Fruit fly (Drosophila melanogaster) whole organism, embryonic: ENCODE data around the gene CG14507.

Source experiments
- Abd-B ChIP-seq: fragments of 200-800 bp; sonication (Bioruptor generic); optimal IDR thresholded peaks from 2 replicates; lab custom pipeline; 2018; ENCODE audit warnings: missing biosample characterization, mild to moderate bottlenecking, missing genetic modification characterization, moderate library complexity
- CG10147 ChIP-seq: fragments of 200-800 bp; sonication (Bioruptor generic); optimal IDR thresholded peaks from 2 replicates; lab custom pipeline; 2019; ENCODE audit warnings: missing biosample characterization, mild to moderate bottlenecking, missing genetic modification characterization, moderate library complexity
- CG12219 ChIP-seq: fragments of 200-800 bp; sonication (Bioruptor generic); optimal IDR thresholded peaks from 3 replicates; lab custom pipeline; 2018; ENCODE audit warnings: missing biosample characterization, mild to moderate bottlenecking, missing genetic modification characterization
- CG14014 ChIP-seq: fragments of 200-800 bp; sonication (Bioruptor generic); IDR thresholded peaks from 2 replicates; pipeline ENCODE4 v1.3.6; 2022; ENCODE audit warnings: missing biosample characterization, missing genetic modification characterization
- CG14710 ChIP-seq: fragments of 200-800 bp; sonication (Bioruptor generic); optimal IDR thresholded peaks from 3 replicates; lab custom pipeline; 2019; ENCODE audit warnings: missing biosample characterization, mild to moderate bottlenecking, missing genetic modification characterization, moderate library complexity
- CG15269 ChIP-seq: fragments of 200-800 bp; sonication (Bioruptor generic); optimal IDR thresholded peaks from 2 replicates; lab custom pipeline; 2018; ENCODE audit warnings: missing biosample characterization, mild to moderate bottlenecking, missing genetic modification characterization, moderate library complexity
- CG15479 ChIP-seq: fragments of 200-800 bp; sonication (Bioruptor generic); optimal IDR thresholded peaks from 3 replicates; lab custom pipeline; 2019; ENCODE audit warnings: missing biosample characterization, mild to moderate bottlenecking, missing genetic modification characterization, moderate library complexity
- CG16815 ChIP-seq: fragments of 200-800 bp; sonication (Bioruptor generic); optimal IDR thresholded peaks from 3 replicates; lab custom pipeline; 2017; ENCODE audit warnings: missing biosample characterization, mild to moderate bottlenecking, missing genetic modification characterization
- CG18476 ChIP-seq: fragments of 200-800 bp; sonication (Bioruptor generic); optimal IDR thresholded peaks from 2 replicates; lab custom pipeline; 2016; ENCODE audit warnings: missing biosample characterization, mild to moderate bottlenecking, missing genetic modification characterization
- CG2712 ChIP-seq: fragments of 200-800 bp; optimal IDR thresholded peaks from 3 replicates; lab custom pipeline; 2019; ENCODE audit warnings: missing biosample characterization, mild to moderate bottlenecking, missing genetic modification characterization, moderate library complexity
- CG3995 ChIP-seq: fragments of 200-800 bp; sonication (Bioruptor generic); optimal IDR thresholded peaks from 3 replicates; lab custom pipeline; 2016; ENCODE audit warnings: missing biosample characterization, missing genetic modification characterization
- CG4282 ChIP-seq: fragments of 200-800 bp; sonication (Bioruptor generic); optimal IDR thresholded peaks from 2 replicates; lab custom pipeline; 2016; ENCODE audit warnings: missing biosample characterization, missing genetic modification characterization
- CG6272 ChIP-seq: fragments of 200-800 bp; sonication (Bioruptor generic); IDR thresholded peaks from 2 replicates; pipeline ENCODE4 v1.3.6; 2022; ENCODE audit warnings: missing biosample characterization, missing genetic modification characterization
- CG6813 ChIP-seq: fragments of 200-800 bp; sonication (Bioruptor generic); optimal IDR thresholded peaks from 2 replicates; lab custom pipeline; 2017; ENCODE audit warnings: missing biosample characterization, missing genetic modification characterization, mild to moderate bottlenecking, moderate library complexity, missing genetic modification reagents
- CG8089 ChIP-seq: fragments of 200-800 bp; sonication (Bioruptor generic); optimal IDR thresholded peaks from 3 replicates; lab custom pipeline; 2016; ENCODE audit warnings: missing biosample characterization, missing genetic modification characterization
- CG8290 ChIP-seq, 3 experiments: fragments of 200-800 bp; sonication (Bioruptor generic); optimal IDR thresholded peaks; 2 replicates each; lab custom pipeline; 2016 to 2019; ENCODE audit warnings: missing biosample characterization in 3 of 3, missing genetic modification characterization in 3 of 3, mild to moderate bottlenecking in 2 of 3, moderate library complexity in 1 of 3
- CG9437 ChIP-seq: fragments of 200-800 bp; sonication (Bioruptor generic); optimal IDR thresholded peaks from 2 replicates; lab custom pipeline; 2018; ENCODE audit warnings: missing biosample characterization, mild to moderate bottlenecking, missing genetic modification characterization
- CHES-1-like ChIP-seq: fragments of 200-800 bp; sonication (Bioruptor generic); optimal IDR thresholded peaks from 2 replicates; lab custom pipeline; 2016; ENCODE audit warnings: missing biosample characterization, missing genetic modification characterization
- D19B ChIP-seq: fragments of 200-800 bp; sonication (Bioruptor generic); optimal IDR thresholded peaks from 2 replicates; lab custom pipeline; 2017; ENCODE audit warnings: missing biosample characterization, mild to moderate bottlenecking, missing genetic modification characterization
- Dbx ChIP-seq: fragments of 200-800 bp; sonication (Bioruptor generic); IDR thresholded peaks from 3 replicates; pipeline ENCODE4 v1.3.6; 2022; ENCODE audit warnings: missing biosample characterization, missing genetic modification characterization
- Dll ChIP-seq: fragments of 200-800 bp; sonication (Bioruptor generic); IDR thresholded peaks from 4 replicates; pipeline ENCODE4 v1.3.6; 2022; ENCODE audit warnings: missing biosample characterization, missing genetic modification characterization; ENCODE audit not compliant: partially characterized antibody
- Ets97D ChIP-seq: fragments of 200-800 bp; sonication (Bioruptor generic); optimal IDR thresholded peaks from 3 replicates; lab custom pipeline; 2016; ENCODE audit warnings: missing biosample characterization, missing genetic modification characterization
- Gug ChIP-seq: fragments of 200-800 bp; sonication (Bioruptor generic); IDR thresholded peaks from 4 replicates; pipeline ENCODE4 v1.3.6; 2022; ENCODE audit warnings: missing biosample characterization, missing genetic modification characterization
- Hmx ChIP-seq: fragments of 200-800 bp; sonication (Bioruptor generic); optimal IDR thresholded peaks from 2 replicates; lab custom pipeline; 2016; ENCODE audit warnings: missing biosample characterization, missing genetic modification characterization
- Hr78 ChIP-seq, 2 experiments: fragments of 200-800 bp in 1 of 2; fragments of >200 bp in 1 of 2; sonication (Bioruptor generic) in 1 of 2; optimal IDR thresholded peaks; 2 replicates each; lab custom pipeline; 2017 to 2019; ENCODE audit warnings: missing biosample characterization in 2 of 2, missing genetic modification characterization in 2 of 2, mild to moderate bottlenecking in 1 of 2, moderate library complexity in 1 of 2
- Max ChIP-seq: fragments of 200-800 bp; sonication (Bioruptor generic); optimal IDR thresholded peaks from 2 replicates; lab custom pipeline; 2016; ENCODE audit warnings: missing biosample characterization, mild to moderate bottlenecking, missing genetic modification characterization
- Med ChIP-seq: fragments of 200-800 bp; sonication (Bioruptor generic); peaks from one replicate; lab custom pipeline; 2016; ENCODE audit warnings: missing biosample characterization, missing genetic modification characterization, mild to moderate bottlenecking, inconsistent platforms, moderate library complexity
- Optix ChIP-seq: fragments of 200-800 bp; sonication (Bioruptor generic); IDR thresholded peaks from 3 replicates; pipeline ENCODE4 v1.3.6; 2022; ENCODE audit warnings: missing biosample characterization, missing genetic modification characterization
- Ptx1 ChIP-seq: fragments of 200-800 bp; sonication (Bioruptor generic); IDR thresholded peaks from 2 replicates; pipeline ENCODE4 v1.3.6; 2022; ENCODE audit warnings: missing biosample characterization, missing genetic modification characterization
- Stat92E ChIP-seq, 3 experiments: fragments of >200 bp in 2 of 3; fragments of 200-800 bp in 1 of 3; sonication (Bioruptor generic) in 1 of 3; optimal IDR thresholded peaks; 2 replicates each; lab custom pipeline; 2017 to 2019; ENCODE audit warnings: missing biosample characterization in 3 of 3, missing genetic modification characterization in 3 of 3, mild to moderate bottlenecking in 1 of 3, moderate library complexity in 1 of 3
- ab ChIP-seq: fragments of 200-800 bp; sonication (Bioruptor generic); optimal IDR thresholded peaks from 2 replicates; lab custom pipeline; 2016; ENCODE audit warnings: missing biosample characterization, missing genetic modification characterization
- chn ChIP-seq: fragments of 200-800 bp; sonication (Bioruptor generic); optimal IDR thresholded peaks from 2 replicates; lab custom pipeline; 2016; ENCODE audit warnings: missing biosample characterization, missing genetic modification characterization
- emc ChIP-seq: fragments of 200-800 bp; sonication (Bioruptor generic); optimal IDR thresholded peaks from 2 replicates; lab custom pipeline; 2016; ENCODE audit warnings: missing biosample characterization, missing genetic modification characterization
- fu2 ChIP-seq: fragments of 200-800 bp; sonication (Bioruptor generic); optimal IDR thresholded peaks from 2 replicates; lab custom pipeline; 2016; ENCODE audit warnings: missing biosample characterization, missing genetic modification characterization
- gcm2 ChIP-seq: fragments of 200-800 bp; sonication (Bioruptor generic); optimal IDR thresholded peaks from 2 replicates; lab custom pipeline; 2016; ENCODE audit warnings: missing biosample characterization, missing genetic modification characterization
- gem ChIP-seq: fragments of 200-800 bp; sonication (Bioruptor generic); optimal IDR thresholded peaks from 2 replicates; lab custom pipeline; 2019; ENCODE audit warnings: missing biosample characterization, mild to moderate bottlenecking, missing genetic modification characterization, moderate library complexity
- gro ChIP-seq: fragments of 200-800 bp; sonication (Bioruptor generic); optimal IDR thresholded peaks from 2 replicates; lab custom pipeline; 2016; ENCODE audit warnings: missing biosample characterization, missing genetic modification characterization
- h ChIP-seq: fragments of >200 bp; optimal IDR thresholded peaks from 2 replicates; lab custom pipeline; 2017
- hkb ChIP-seq, 2 experiments: fragments of 200-800 bp in 1 of 2; fragments of >200 bp in 1 of 2; sonication (Bioruptor generic) in 1 of 2; IDR thresholded peaks in 1 of 2; optimal IDR thresholded peaks in 1 of 2; 2 replicates each; pipeline versions ENCODE4 v1.3.6 to Lab custom; 2017 to 2022; ENCODE audit warnings: missing biosample characterization in 1 of 2, missing genetic modification characterization in 1 of 2
- jigr1 ChIP-seq: fragments of 200-800 bp; sonication (Bioruptor generic); IDR thresholded peaks from 3 replicates; pipeline ENCODE4 v1.3.6; 2022; ENCODE audit warnings: missing biosample characterization, missing genetic modification characterization
- lab ChIP-seq: fragments of 200-800 bp; sonication (Bioruptor generic); optimal IDR thresholded peaks from 3 replicates; lab custom pipeline; 2017; ENCODE audit warnings: missing biosample characterization, missing genetic modification characterization, mild to moderate bottlenecking, moderate library complexity, missing genetic modification reagents
- onecut ChIP-seq: fragments of 200-800 bp; sonication (Bioruptor generic); IDR thresholded peaks from 2 replicates; pipeline ENCODE4 v1.3.6; 2022; ENCODE audit warnings: missing biosample characterization, missing genetic modification characterization
- pho ChIP-seq: fragments of 200-800 bp; sonication (Bioruptor generic); optimal IDR thresholded peaks from 2 replicates; lab custom pipeline; 2016; ENCODE audit warnings: missing biosample characterization, missing genetic modification characterization
- phol ChIP-seq: fragments of 200-800 bp; sonication (Bioruptor generic); optimal IDR thresholded peaks from 3 replicates; lab custom pipeline; 2018; ENCODE audit warnings: missing biosample characterization, mild to moderate bottlenecking, missing genetic modification characterization, moderate library complexity
- run ChIP-seq: fragments of 200-800 bp; sonication (Bioruptor generic); optimal IDR thresholded peaks from 3 replicates; lab custom pipeline; 2018; ENCODE audit warnings: missing biosample characterization, mild to moderate bottlenecking, missing genetic modification characterization
- sens-2 ChIP-seq: fragments of 200-800 bp; sonication (Bioruptor generic); IDR thresholded peaks from 2 replicates; pipeline ENCODE4 v1.3.6; 2022; ENCODE audit warnings: missing biosample characterization, missing genetic modification characterization
- so ChIP-seq: fragments of 200-800 bp; sonication (Bioruptor generic); IDR thresholded peaks from 3 replicates; pipeline ENCODE4 v1.3.6; 2022; ENCODE audit warnings: missing biosample characterization, missing genetic modification characterization
- trem ChIP-seq: fragments of 200-800 bp; optimal IDR thresholded peaks from 3 replicates; lab custom pipeline; 2019; ENCODE audit warnings: missing biosample characterization, mild to moderate bottlenecking, missing genetic modification characterization, moderate library complexity
- ttk ChIP-seq: fragments of 200-800 bp; sonication (Bioruptor generic); IDR thresholded peaks from 2 replicates; pipeline ENCODE4 v2.1.2; 2022; ENCODE audit warnings: missing biosample characterization, missing genetic modification characterization
- vfl ChIP-seq: fragments of 200-800 bp; sonication (Bioruptor generic); optimal IDR thresholded peaks from 2 replicates; lab custom pipeline; 2016; ENCODE audit warnings: missing biosample characterization, missing genetic modification characterization

CG14507 gene

DNA sequence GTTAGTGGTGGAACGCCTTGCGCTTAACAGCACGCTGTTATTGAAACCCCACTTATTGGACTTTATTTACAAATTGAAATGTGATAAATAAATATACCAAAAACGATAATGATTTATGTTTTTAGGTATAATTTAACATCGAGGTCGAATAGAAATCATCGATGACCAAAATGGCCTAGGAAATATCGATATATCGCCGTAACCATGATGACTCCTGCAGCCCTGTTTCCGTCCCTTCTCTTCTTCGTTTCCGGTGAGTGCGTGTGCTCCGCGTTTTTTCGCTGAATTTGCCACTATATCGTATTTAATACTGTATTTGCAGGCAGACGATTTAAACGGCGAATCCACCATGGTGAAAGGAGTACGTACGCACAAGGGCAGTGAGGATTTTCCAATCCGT lies 7.6 kb downstream of the CG14507 start, which contains the start of gene eEF1gamma (continued):
- TF ChIP-seq gcm2 (GFP tag; lab: Kevin White, UChicago) (peak; percentile 94), gro (GFP tag; lab: Kevin White, UChicago) (peak; percentile 96), Optix (peak; percentile 94), so (GFP tag; lab: Robert Waterston, UW) (peak; percentile 96), trem (tag; lab: Kevin White, UChicago) (peak; percentile 90), ab (GFP tag; lab: Kevin White, UChicago) (peak; percentile 68), CG6813 (GFP tag; lab: Kevin White, UChicago) (peak; percentile 98), CG9437 (GFP tag; lab: Kevin White, UChicago) (peak; percentile 92), CG4282 (GFP tag; lab: Kevin White, UChicago) (peak; percentile 82), emc (GFP tag; lab: Kevin White, UChicago) (peak; percentile 94), hkb (optimal IDR thresholded peaks at IDR 0.05; lab: Kevin White, UChicago) (no peak), hkb (GFP tag; IDR thresholded peaks at IDR 0.05; lab: Robert Waterston, UW) (peak; percentile 95), chn (GFP tag; lab: Kevin White, UChicago) (peak; percentile 93), D19B (GFP tag; lab: Kevin White, UChicago) (peak; percentile 87), Stat92E (GFP tag; optimal IDR thresholded peaks at IDR 0.05; lab: Kevin White, UChicago) (peak in 1 of 3 experiments; percentile 71), Ets97D (peak; percentile 100), jigr1 (GFP tag; lab: Robert Waterston, UW) (no peak), sens-2 (GFP tag; lab: Robert Waterston, UW) (peak; percentile 97), Dll (GFP tag; lab: Robert Waterston, UW) (peak; percentile 92), onecut (GFP tag; lab: Robert Waterston, UW) (peak; percentile 96), CG2712 (tag; lab: Kevin White, UChicago) (peak; percentile 91), lab (GFP tag; lab: Kevin White, UChicago) (peak; percentile 98), CG15269 (peak; percentile 92), Dbx (GFP tag; lab: Robert Waterston, UW) (peak; percentile 96), phol (tag; lab: Kevin White, UChicago) (peak; percentile 97), fu2 (GFP tag; lab: Kevin White, UChicago) (peak; percentile 90), Gug (GFP tag; lab: Robert Waterston, UW) (peak; percentile 77), run (tag; lab: Kevin White, UChicago) (peak; percentile 82), h (lab: Kevin White, UChicago) (no peak), CG3995 (GFP tag; lab: Kevin White, UChicago) (peak; percentile 80), CG8290 (GFP tag; optimal IDR thresholded peaks at IDR 0.05; lab: Kevin White, UChicago) (peak; percentile 97), CG8290 (tag; optimal IDR thresholded peaks at IDR 0.05; lab: Kevin White, UChicago) (peak; percentile 97), CG10147 (GFP tag; lab: Kevin White, UChicago) (peak; percentile 93), Ptx1 (GFP tag; lab: Robert Waterston, UW) (peak; percentile 91), Abd-B (GFP tag; lab: Kevin White, UChicago) (peak; percentile 57), CG8089 (GFP tag; lab: Kevin White, UChicago) (peak; percentile 97), vfl (GFP tag; lab: Kevin White, UChicago) (peak; percentile 86), CG12219 (peak; percentile 94), Hmx (GFP tag; lab: Kevin White, UChicago) (no peak), gem (tag; lab: Kevin White, UChicago) (peak; percentile 84), CG6272 (GFP tag; lab: Robert Waterston, UW) (peak; percentile 91), pho (GFP tag; lab: Kevin White, UChicago) (peak; percentile 93), CG16815 (peak; percentile 84), Hr78 (GFP tag; optimal IDR thresholded peaks at IDR 0.05; lab: Kevin White, UChicago) (peak in 1 of 2 experiments; percentile 61), CG18476 (GFP tag; lab: Kevin White, UChicago) (peak; percentile 89), Med (GFP tag; lab: Kevin White, UChicago) (peak; percentile 100), ttk (GFP tag; lab: Robert Waterston, UW) (peak; percentile 93), CG14710 (tag; lab: Kevin White, UChicago) (peak; percentile 95), Max (GFP tag; lab: Kevin White, UChicago) (peak; percentile 96), CG15479 (peak; percentile 59), CHES-1-like (GFP tag; lab: Kevin White, UChicago) (peak; percentile 95), CG14014 (peak; percentile 94)
